Fruit fly (Drosophila melanogaster) whole organism, adult: ENCODE results near the gene noc.

Experiments
- CG1620 ChIP-seq: fragments of 200-800 bp; sonication (Bioruptor generic); optimal IDR thresholded peaks from 2 replicates; lab custom pipeline; 2016; ENCODE audit warnings: missing biosample characterization, missing genetic modification characterization
- CG7101 ChIP-seq: fragments of 200-800 bp; sonication (Bioruptor generic); optimal IDR thresholded peaks from 2 replicates; lab custom pipeline; 2018; ENCODE audit warnings: missing biosample characterization, mild to moderate bottlenecking, missing genetic modification characterization, moderate library complexity
- Clk ChIP-seq: fragments of 200-800 bp; sonication (Bioruptor generic); optimal IDR thresholded peaks from 2 replicates; lab custom pipeline; 2017; ENCODE audit warnings: missing biosample characterization, missing genetic modification characterization
- Crg-1 ChIP-seq: fragments of 200-800 bp; sonication (Bioruptor generic); optimal IDR thresholded peaks from 2 replicates; lab custom pipeline; 2016; ENCODE audit warnings: missing biosample characterization, missing genetic modification characterization
- Hr96 ChIP-seq: fragments of 200-800 bp; sonication (Bioruptor generic); optimal IDR thresholded peaks from 2 replicates; lab custom pipeline; 2016; ENCODE audit warnings: missing biosample characterization, missing genetic modification characterization

DNA sequence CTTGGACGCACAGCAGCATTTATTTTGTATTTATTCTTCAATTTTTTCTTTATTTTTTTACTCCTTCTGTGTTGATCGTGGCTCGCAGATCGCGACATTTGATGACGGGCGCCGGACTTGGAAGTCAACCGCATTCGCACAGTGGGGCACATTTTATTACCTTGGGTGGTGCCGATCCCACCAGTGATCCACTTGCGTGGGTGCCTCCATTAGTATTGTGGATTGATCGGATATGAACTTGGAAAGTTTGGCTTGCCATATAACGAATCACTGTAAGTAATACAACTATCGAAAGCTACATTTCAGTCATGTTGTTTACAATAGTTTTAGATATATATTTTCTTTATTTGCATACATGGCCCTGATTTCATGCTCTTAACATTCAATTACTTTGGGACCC is 25.7 kb downstream of the noc start:
- no peak for TF ChIP-seq CG7101
- TF ChIP-seq Hr96 (GFP tag; lab: Kevin White, UChicago): no peak
- TF ChIP-seq Crg-1 (GFP tag; lab: Kevin White, UChicago): no peak
- no peak for TF ChIP-seq CG1620 (GFP tag; lab: Kevin White, UChicago)
- no peak for TF ChIP-seq Clk (GFP tag; lab: Kevin White, UChicago)
